Fruit fly (Drosophila melanogaster) whole organism, embryonic: ENCODE data around the gene CG9150.
A peak's percentile ranks its signal among the peaks of the same experiment; 100 is the strongest.

Experiments used
- Abd-B ChIP-seq: fragments of 200-800 bp; sonication (Bioruptor generic); optimal IDR thresholded peaks from 2 replicates; lab custom pipeline; 2018; ENCODE audit warnings: missing biosample characterization, mild to moderate bottlenecking, missing genetic modification characterization, moderate library complexity
- CG10543 ChIP-seq: fragments of 200-800 bp; sonication (Bioruptor generic); optimal IDR thresholded peaks from 3 replicates; lab custom pipeline; 2017; ENCODE audit warnings: missing biosample characterization, mild to moderate bottlenecking, missing genetic modification characterization, moderate library complexity
- CG12155 ChIP-seq: fragments of 200-800 bp; sonication (Bioruptor generic); optimal IDR thresholded peaks from 3 replicates; lab custom pipeline; 2016; ENCODE audit warnings: missing biosample characterization, missing genetic modification characterization
- CG1233 ChIP-seq: fragments of 200-800 bp; sonication (Bioruptor generic); optimal IDR thresholded peaks from 4 replicates; lab custom pipeline; 2018; ENCODE audit warnings: missing biosample characterization, mild to moderate bottlenecking, missing genetic modification characterization
- CG13123 ChIP-seq: fragments of 200-800 bp; sonication (Bioruptor generic); optimal IDR thresholded peaks from 2 replicates; lab custom pipeline; 2016; ENCODE audit warnings: missing biosample characterization, missing genetic modification characterization
- CG15696 ChIP-seq: fragments of 200-800 bp; sonication (Bioruptor generic); optimal IDR thresholded peaks from 2 replicates; lab custom pipeline; 2019; ENCODE audit warnings: missing biosample characterization, mild to moderate bottlenecking, missing genetic modification characterization, moderate library complexity
- CG17829 ChIP-seq: fragments of 200-800 bp; optimal IDR thresholded peaks from 2 replicates; lab custom pipeline; 2019; ENCODE audit warnings: missing biosample characterization, mild to moderate bottlenecking, missing genetic modification characterization, moderate library complexity
- CG18476 ChIP-seq: fragments of 200-800 bp; sonication (Bioruptor generic); optimal IDR thresholded peaks from 2 replicates; lab custom pipeline; 2016; ENCODE audit warnings: missing biosample characterization, mild to moderate bottlenecking, missing genetic modification characterization
- CG18619 ChIP-seq: fragments of 200-800 bp; sonication (Bioruptor generic); optimal IDR thresholded peaks from 3 replicates; lab custom pipeline; 2017; ENCODE audit warnings: missing biosample characterization, mild to moderate bottlenecking, missing genetic modification characterization
- CG3163 ChIP-seq: fragments of 200-800 bp; sonication (Bioruptor generic); optimal IDR thresholded peaks from 3 replicates; lab custom pipeline; 2016; ENCODE audit warnings: missing biosample characterization, missing genetic modification characterization
- CG32767 ChIP-seq: fragments of 200-800 bp; sonication (Bioruptor generic); IDR thresholded peaks from 2 replicates; pipeline ENCODE4 v1.3.6; 2022; ENCODE audit warnings: missing biosample characterization, missing genetic modification characterization
- CG34422 ChIP-seq: fragments of 200-800 bp; sonication (Bioruptor generic); IDR thresholded peaks from 3 replicates; pipeline ENCODE4 v1.3.6; 2022; ENCODE audit warnings: missing biosample characterization, missing genetic modification characterization
- CG3847 ChIP-seq: fragments of 200-800 bp; sonication (Bioruptor generic); IDR thresholded peaks from 2 replicates; pipeline ENCODE4 v1.3.6; 2022; ENCODE audit warnings: missing biosample characterization, missing genetic modification characterization
- CG5953 ChIP-seq: fragments of 200-800 bp; sonication (Bioruptor generic); IDR thresholded peaks from 2 replicates; pipeline ENCODE4 v1.3.6; 2022; ENCODE audit warnings: missing biosample characterization, missing genetic modification characterization
- CG7556 ChIP-seq: fragments of 200-800 bp; sonication (Bioruptor generic); optimal IDR thresholded peaks from 2 replicates; lab custom pipeline; 2017; ENCODE audit warnings: missing biosample characterization, mild to moderate bottlenecking, missing genetic modification characterization
- CG8281 ChIP-seq: fragments of 200-800 bp; sonication (Bioruptor generic); optimal IDR thresholded peaks from 2 replicates; lab custom pipeline; 2018; ENCODE audit warnings: missing biosample characterization, mild to moderate bottlenecking, missing genetic modification characterization, moderate library complexity
- CG9215 ChIP-seq: fragments of 200-800 bp; sonication (Bioruptor generic); IDR thresholded peaks from 2 replicates; pipeline ENCODE4 v1.3.6; 2022; ENCODE audit warnings: missing biosample characterization, missing genetic modification characterization
- Chrac-16 ChIP-seq: fragments of 200-800 bp; sonication (Bioruptor generic); optimal IDR thresholded peaks from 3 replicates; lab custom pipeline; 2016; ENCODE audit warnings: missing biosample characterization, missing genetic modification characterization
- Drgx ChIP-seq: fragments of 200-800 bp; sonication (Bioruptor generic); IDR thresholded peaks from 2 replicates; pipeline ENCODE4 v1.3.6; 2022; ENCODE audit warnings: missing biosample characterization, missing genetic modification characterization
- Ets65A ChIP-seq: fragments of 200-800 bp; sonication (Bioruptor generic); peaks from one replicate; lab custom pipeline; 2016; ENCODE audit warnings: missing biosample characterization, missing genetic modification characterization
- Fer1 ChIP-seq: fragments of 200-800 bp; sonication (Bioruptor generic); optimal IDR thresholded peaks from 2 replicates; lab custom pipeline; 2017; ENCODE audit warnings: missing biosample characterization, mild to moderate bottlenecking, missing genetic modification characterization
- GATAe ChIP-seq: fragments of 200-800 bp; sonication (Bioruptor generic); conservative IDR thresholded peaks from 2 replicates; pipeline ENCODE4 v1.3.6; 2022; ENCODE audit warnings: missing biosample characterization, missing genetic modification characterization
- H15 ChIP-seq: fragments of 200-800 bp; sonication (Bioruptor generic); IDR thresholded peaks from 3 replicates; pipeline ENCODE4 v1.3.6; 2022; ENCODE audit warnings: missing biosample characterization, missing genetic modification characterization
- HLHmδ ChIP-seq: fragments of 200-800 bp; sonication (Bioruptor generic); optimal IDR thresholded peaks from 2 replicates; lab custom pipeline; 2018; ENCODE audit warnings: missing biosample characterization, mild to moderate bottlenecking, missing genetic modification characterization, moderate library complexity
- Hey ChIP-seq: fragments of 200-800 bp; sonication (Bioruptor generic); optimal IDR thresholded peaks from 3 replicates; lab custom pipeline; 2018; ENCODE audit warnings: missing biosample characterization, mild to moderate bottlenecking, missing genetic modification characterization
- Lim3 ChIP-seq: fragments of 200-800 bp; sonication (Bioruptor generic); IDR thresholded peaks from 2 replicates; pipeline ENCODE4 v1.3.6; 2022; ENCODE audit warnings: missing biosample characterization, missing genetic modification characterization
- Mrtf ChIP-seq: fragments of 200-800 bp; sonication (Bioruptor generic); IDR thresholded peaks from 3 replicates; pipeline ENCODE4 v1.3.6; 2022; ENCODE audit warnings: missing biosample characterization, missing genetic modification characterization
- Neu2 ChIP-seq: fragments of 200-800 bp; sonication (Bioruptor generic); optimal IDR thresholded peaks from 3 replicates; lab custom pipeline; 2016; ENCODE audit warnings: missing biosample characterization, missing genetic modification characterization, borderline replicate concordance
- Nf-YB ChIP-seq: fragments of 200-800 bp; sonication (Bioruptor generic); optimal IDR thresholded peaks from 3 replicates; lab custom pipeline; 2019; ENCODE audit warnings: missing biosample characterization, mild to moderate bottlenecking, missing genetic modification characterization, moderate library complexity
- Optix ChIP-seq: fragments of 200-800 bp; sonication (Bioruptor generic); IDR thresholded peaks from 3 replicates; pipeline ENCODE4 v1.3.6; 2022; ENCODE audit warnings: missing biosample characterization, missing genetic modification characterization
- Side ChIP-seq: fragments of 200-800 bp; sonication (Bioruptor generic); optimal IDR thresholded peaks from 2 replicates; lab custom pipeline; 2016; ENCODE audit warnings: missing biosample characterization, missing genetic modification characterization
- Sry-δ ChIP-seq: fragments of 200-800 bp; sonication (Bioruptor generic); optimal IDR thresholded peaks from 2 replicates; lab custom pipeline; 2016; ENCODE audit warnings: missing biosample characterization, missing genetic modification characterization
- Stat92E ChIP-seq, 3 experiments: fragments of >200 bp in 2 of 3; fragments of 200-800 bp in 1 of 3; sonication (Bioruptor generic) in 1 of 3; optimal IDR thresholded peaks; 2 replicates each; lab custom pipeline; 2017 to 2019; ENCODE audit warnings: missing biosample characterization in 3 of 3, missing genetic modification characterization in 3 of 3, mild to moderate bottlenecking in 1 of 3, moderate library complexity in 1 of 3
- Taf1 ChIP-seq: fragments of 200-800 bp; sonication (Bioruptor generic); IDR thresholded peaks from 2 replicates; pipeline ENCODE4 v1.3.6; 2022; ENCODE audit warnings: missing biosample characterization, missing genetic modification characterization
- ara ChIP-seq: fragments of 200-800 bp; sonication (Bioruptor generic); IDR thresholded peaks from 2 replicates; pipeline ENCODE4 v1.3.6; 2022; ENCODE audit warnings: missing biosample characterization, missing genetic modification characterization
- ci ChIP-seq: fragments of 200-800 bp; sonication (Bioruptor generic); IDR thresholded peaks from 3 replicates; pipeline ENCODE4 v1.3.6; 2022; ENCODE audit warnings: missing biosample characterization, missing genetic modification characterization
- dimm ChIP-seq: fragments of 200-800 bp; sonication (Bioruptor generic); IDR thresholded peaks from 2 replicates; pipeline ENCODE4 v1.3.6; 2022; ENCODE audit warnings: missing biosample characterization, missing genetic modification characterization
- disco-r ChIP-seq: fragments of 200-800 bp; sonication (Bioruptor generic); optimal IDR thresholded peaks from 2 replicates; lab custom pipeline; 2016; ENCODE audit warnings: missing biosample characterization, missing genetic modification characterization
- esg ChIP-seq: fragments of 200-800 bp; sonication (Bioruptor generic); conservative IDR thresholded peaks from 2 replicates; pipeline ENCODE4 v1.3.6; 2022; ENCODE audit warnings: missing biosample characterization, missing genetic modification characterization
- hb ChIP-seq: fragments of 200-800 bp; sonication (Bioruptor generic); IDR thresholded peaks from 3 replicates; pipeline ENCODE4 v1.3.6; 2022; ENCODE audit warnings: missing biosample characterization, missing genetic modification characterization; ENCODE audit not compliant: partially characterized antibody
- her ChIP-seq: fragments of 200-800 bp; sonication (Bioruptor generic); optimal IDR thresholded peaks from 2 replicates; lab custom pipeline; 2016; ENCODE audit warnings: missing biosample characterization, missing genetic modification characterization
- mam ChIP-seq: fragments of 200-800 bp; sonication (Bioruptor generic); optimal IDR thresholded peaks from 3 replicates; lab custom pipeline; 2016; ENCODE audit warnings: missing biosample characterization, missing genetic modification characterization
- nau ChIP-seq: fragments of 200-800 bp; sonication (Bioruptor generic); optimal IDR thresholded peaks from 3 replicates; lab custom pipeline; 2017; ENCODE audit warnings: missing biosample characterization, mild to moderate bottlenecking, missing genetic modification characterization, missing genetic modification reagents
- ranshi ChIP-seq: fragments of 200-800 bp; sonication (Bioruptor generic); IDR thresholded peaks from 2 replicates; pipeline ENCODE4 v1.3.6; 2022; ENCODE audit warnings: missing biosample characterization, missing genetic modification characterization
- sens ChIP-seq: fragments of 200-800 bp; sonication (Bioruptor generic); peaks from one replicate; lab custom pipeline; 2016; ENCODE audit warnings: missing biosample characterization, missing genetic modification characterization
- sisA ChIP-seq: fragments of 200-800 bp; sonication (Bioruptor generic); IDR thresholded peaks from 2 replicates; pipeline ENCODE4 v1.3.6; 2022; ENCODE audit warnings: missing biosample characterization, missing genetic modification characterization
- tgo ChIP-seq: fragments of 200-800 bp; sonication (Bioruptor generic); IDR thresholded peaks from 3 replicates; pipeline ENCODE4 v1.3.6; 2022; ENCODE audit warnings: missing biosample characterization, missing genetic modification characterization
- tna ChIP-seq: fragments of 200-800 bp; sonication (Bioruptor generic); IDR thresholded peaks from 2 replicates; pipeline ENCODE4 v1.3.6; 2022; ENCODE audit warnings: missing biosample characterization, missing genetic modification characterization; ENCODE audit not compliant: partially characterized antibody
- trem ChIP-seq: fragments of 200-800 bp; optimal IDR thresholded peaks from 3 replicates; lab custom pipeline; 2019; ENCODE audit warnings: missing biosample characterization, mild to moderate bottlenecking, missing genetic modification characterization, moderate library complexity
- wek ChIP-seq: fragments of 200-800 bp; sonication (Bioruptor generic); optimal IDR thresholded peaks from 3 replicates; lab custom pipeline; 2018; ENCODE audit warnings: missing biosample characterization, mild to moderate bottlenecking, missing genetic modification characterization, moderate library complexity
- zen ChIP-seq: fragments of 200-800 bp; sonication (Bioruptor generic); optimal IDR thresholded peaks from 3 replicates; lab custom pipeline; 2018; ENCODE audit warnings: missing biosample characterization, mild to moderate bottlenecking, missing genetic modification characterization, moderate library complexity

CG9150 gene

dm6 chr2L:6070656-6071231, 2.4 kb upstream of the CG9150 start, which contains the start of the genes CG9154 and Kr-h2 (continued):
- TF ChIP-seq Taf1 (no peak), Nf-YB (no peak), tgo (GFP tag; lab: Robert Waterston, UW) (no peak), Drgx (GFP tag; lab: Robert Waterston, UW) (peak; percentile 39), GATAe (GFP tag; lab: Robert Waterston, UW) (no peak), CG7556 (GFP tag; lab: Kevin White, UChicago) (no peak), CG13123 (GFP tag; lab: Kevin White, UChicago) (no peak), CG18476 (GFP tag; lab: Kevin White, UChicago) (no peak), CG17829 (tag; lab: Kevin White, UChicago) (peak; percentile 64), tna (GFP tag; lab: Robert Waterston, UW) (peak; percentile 44; the same call in 1 of the 2 replicates), Hey (tag; lab: Kevin White, UChicago) (no peak), H15 (GFP tag; lab: Robert Waterston, UW) (no peak), sisA (no peak), Side (GFP tag; lab: Kevin White, UChicago) (no peak), hb (peak; percentile 59; the same call in 1 of the 3 replicates), CG15696 (tag; lab: Kevin White, UChicago) (peak; percentile 13), CG9215 (GFP tag; lab: Robert Waterston, UW) (no peak), CG18619 (GFP tag; lab: Kevin White, UChicago) (no peak), Sry-δ (GFP tag; lab: Kevin White, UChicago) (peak; percentile 93), CG3847 (GFP tag; lab: Robert Waterston, UW) (peak; percentile 28; the same call in 1 of the 2 replicates), nau (GFP tag; lab: Kevin White, UChicago) (no peak), HLHmδ (GFP tag; lab: Kevin White, UChicago) (no peak), Mrtf (no peak), CG10543 (peak; percentile 62), CG1233 (GFP tag; lab: Kevin White, UChicago) (no peak), CG5953 (GFP tag; lab: Robert Waterston, UW) (no peak), Abd-B (GFP tag; lab: Kevin White, UChicago) (peak; percentile 37), Fer1 (peak; percentile 5), Chrac-16 (peak; percentile 3), CG12155 (peak; percentile 23), her (no peak), Neu2 (GFP tag; lab: Kevin White, UChicago) (no peak), sens (peak; percentile 88), mam (GFP tag; lab: Kevin White, UChicago) (peak; percentile 8), wek (GFP tag; lab: Kevin White, UChicago) (peak; percentile 95), zen (tag; lab: Kevin White, UChicago) (peak; percentile 34), CG8281 (tag; lab: Kevin White, UChicago) (no peak), esg (GFP tag; lab: Robert Waterston, UW) (no peak), dimm (GFP tag; lab: Robert Waterston, UW) (no peak), CG3163 (GFP tag; lab: Kevin White, UChicago) (no peak), ranshi (GFP tag; lab: Robert Waterston, UW) (no peak), CG34422 (GFP tag; lab: Robert Waterston, UW) (peak; percentile 11; the same call in 1 of the 3 replicates), CG32767 (GFP tag; lab: Robert Waterston, UW) (no peak), ci (GFP tag; lab: Robert Waterston, UW) (no peak), trem (tag; lab: Kevin White, UChicago) (peak; percentile 73), disco-r (GFP tag; lab: Kevin White, UChicago) (no peak), ara (GFP tag; lab: Robert Waterston, UW) (no peak), Optix (GFP tag; lab: Robert Waterston, UW) (no peak), Ets65A (GFP tag; lab: Kevin White, UChicago) (peak; percentile 94), Stat92E (GFP tag; optimal IDR thresholded peaks at IDR 0.05; lab: Kevin White, UChicago) (no peak), Lim3 (GFP tag; lab: Robert Waterston, UW) (no peak)
